Fruit fly (Drosophila melanogaster): ENCODE results near the gene Grx1.

Grx1 gene

dm6 chr3L:18890283-18891175, 21.5 kb downstream of the Grx1 start, which contains the start of gene CG3961 (continued):
- TF ChIP-seq croc (GFP tag; conservative IDR thresholded peaks at IDR 0.05) (peak; percentile 96), ara (GFP tag; IDR thresholded peaks at IDR 0.05) (peak; percentile 91; the same call in 1 of the 2 replicates), Lim3 (GFP tag; IDR thresholded peaks at IDR 0.05) (no peak; the same call in 1 of the 2 replicates), CG34376 (GFP tag; optimal IDR thresholded peaks at IDR 0.05) (peak; percentile 84), Ravus (GFP tag; IDR thresholded peaks at IDR 0.05) (peak; percentile 71), CG8765 (GFP tag; IDR thresholded peaks at IDR 0.05) (peak; percentile 45; the same call in 1 of the 2 replicates), onecut (GFP tag; IDR thresholded peaks at IDR 0.05) (peak; percentile 83), CG7987 (GFP tag; optimal IDR thresholded peaks at IDR 0.05) (peak; percentile 90), CG11560 (tag; IDR thresholded peaks at IDR 0.05) (peak; percentile 84; the same call in 2 of the 3 replicates), Sox102F (GFP tag; optimal IDR thresholded peaks at IDR 0.05) (peak; percentile 98), CG4820 (GFP tag; optimal IDR thresholded peaks at IDR 0.05) (peak; percentile 98), CG9727 (GFP tag; optimal IDR thresholded peaks at IDR 0.05) (peak; percentile 100), tin (GFP tag; optimal IDR thresholded peaks at IDR 0.05) (peak; percentile 96), tna (GFP tag; IDR thresholded peaks at IDR 0.05; ENCODE audit: partially characterized antibody) (no peak), CG7556 (GFP tag; optimal IDR thresholded peaks at IDR 0.05) (peak; percentile 100), CG15269 (tag; optimal IDR thresholded peaks at IDR 0.05) (peak; percentile 97), sqz (GFP tag; optimal IDR thresholded peaks at IDR 0.05) (peak; percentile 97), Myb (GFP tag; optimal IDR thresholded peaks at IDR 0.05) (peak; percentile 58), CG7963 (GFP tag; IDR thresholded peaks at IDR 0.05; ENCODE audit: partially characterized antibody) (no peak), inv (GFP tag; IDR thresholded peaks at IDR 0.05; ENCODE audit: partially characterized antibody) (no peak), seq (GFP tag; IDR thresholded peaks at IDR 0.05) (peak; percentile 89), chinmo (GFP tag; IDR thresholded peaks at IDR 0.05; ENCODE audit: partially characterized antibody) (peak; percentile 82; the same call in 3 of the 4 replicates), CG32532 (GFP tag; IDR thresholded peaks at IDR 0.05) (peak; percentile 79), CG11398 (GFP tag; optimal IDR thresholded peaks at IDR 0.05) (peak; percentile 73), Gug (GFP tag; IDR thresholded peaks at IDR 0.05) (peak; percentile 81), CG18262 (tag; optimal IDR thresholded peaks at IDR 0.05) (peak; percentile 100), CG14050 (GFP tag; IDR thresholded peaks at IDR 0.05) (peak; percentile 83), kah (GFP tag; optimal IDR thresholded peaks at IDR 0.05) (peak; percentile 94), br (optimal IDR thresholded peaks at IDR 0.05) (no peak), Ssrp (tag; optimal IDR thresholded peaks at IDR 0.05) (peak; percentile 99), CG12744 (GFP tag; optimal IDR thresholded peaks at IDR 0.05) (peak; percentile 80), schlank (tag; optimal IDR thresholded peaks at IDR 0.05) (peak; percentile 75), CG8290 (GFP tag; optimal IDR thresholded peaks at IDR 0.05) (peak; percentile 97), CG8290 (tag; optimal IDR thresholded peaks at IDR 0.05) (peak; percentile 70 to 86), cas (GFP tag; IDR thresholded peaks at IDR 0.05) (0 out of 2 replicates have a peak, but pooled peaks have one; percentile 6), CG6854 (GFP tag; optimal IDR thresholded peaks at IDR 0.05) (peak; percentile 95), Jarid2 (GFP tag; optimal IDR thresholded peaks at IDR 0.05) (peak; percentile 66), CG12769 (tag; optimal IDR thresholded peaks at IDR 0.05) (peak; percentile 92), CG8924 (tag; optimal IDR thresholded peaks at IDR 0.05) (peak; percentile 99), pum (GFP tag; optimal IDR thresholded peaks at IDR 0.05) (peak; percentile 87), cato (GFP tag; optimal IDR thresholded peaks at IDR 0.05; ENCODE audit: borderline replicate concordance) (peak; percentile 96), Optix (GFP tag; IDR thresholded peaks at IDR 0.05) (no peak), sisA (GFP tag; IDR thresholded peaks at IDR 0.05) (peak; percentile 89), eve (GFP tag; optimal IDR thresholded peaks at IDR 0.05) (peak; percentile 58 to 100), HLHmδ (GFP tag; optimal IDR thresholded peaks at IDR 0.05) (peak; percentile 97), vfl (GFP tag; optimal IDR thresholded peaks at IDR 0.05) (peak; percentile 83), CG7745 (tag; optimal IDR thresholded peaks at IDR 0.05) (no peak), CG31441 (GFP tag; IDR thresholded peaks at IDR 0.05) (peak; percentile 99), B-H2 (GFP tag; optimal IDR thresholded peaks at IDR 0.05) (peak; percentile 80)
